Worm (Caenorhabditis elegans) whole organism, L1 larva: ENCODE measurements around the gene sfxn-1.5.
A peak's percentile ranks its signal among the peaks of the same experiment; 100 is the strongest.

Source experiments
- C16A3.4 ChIP-seq: fragments of 150-350 bp; optimal IDR thresholded peaks from 2 replicates; lab custom pipeline; 2014; ENCODE audit warnings: missing biosample characterization, missing genetic modification characterization
- C34B4.2 ChIP-seq: sonication (generic microtip); optimal IDR thresholded peaks from 2 replicates; lab custom pipeline; 2017; ENCODE audit warnings: mild to moderate bottlenecking, missing genetic modification characterization, missing compliant biosample characterization
- F16B12.6 ChIP-seq: fragments of 150-350 bp; optimal IDR thresholded peaks from 2 replicates; lab custom pipeline; 2014; ENCODE audit warnings: missing biosample characterization, missing genetic modification characterization
- alr-1 ChIP-seq: fragments of 200-800 bp; sonication (Bioruptor generic); optimal IDR thresholded peaks from 2 replicates; lab custom pipeline; 2018; ENCODE audit warnings: borderline replicate concordance, mild to moderate bottlenecking, missing genetic modification characterization, missing compliant biosample characterization
- ama-1 ChIP-seq: fragments of 150-350 bp; optimal IDR thresholded peaks from 2 replicates; lab custom pipeline; 2014
- ceh-63 ChIP-seq: fragments of 200-800 bp; sonication (Bioruptor generic); optimal IDR thresholded peaks from 2 replicates; lab custom pipeline; 2018; ENCODE audit warnings: mild to moderate bottlenecking, missing genetic modification characterization, missing compliant biosample characterization
- dpl-1 ChIP-seq, 3 experiments: fragments of 150-350 bp in 2 of 3; sonication (generic microtip) in 1 of 3; optimal IDR thresholded peaks; 2 replicates each; lab custom pipeline; 2014 to 2017; ENCODE audit warnings: missing biosample characterization in 3 of 3, missing genetic modification characterization in 3 of 3, missing genetic modification reagents in 3 of 3
- efl-1 ChIP-seq, 4 experiments: fragments of 150-350 bp; optimal IDR thresholded peaks in 3 of 4; peaks in 1 of 4; 1 replicate in 1 of 4; 2 replicates in 3 of 4; lab custom pipeline; 2014; ENCODE audit warnings: missing biosample characterization in 2 of 4, missing genetic modification characterization in 2 of 4, missing genetic modification reagents in 2 of 4
- efl-3 ChIP-seq: fragments of 200-800 bp; sonication (Bioruptor generic); optimal IDR thresholded peaks from 2 replicates; lab custom pipeline; 2018; ENCODE audit warnings: mild to moderate bottlenecking, missing genetic modification characterization, missing compliant biosample characterization
- egl-27 ChIP-seq, 2 experiments: fragments of 150-350 bp in 1 of 2; sonication (generic microtip); optimal IDR thresholded peaks; 3 replicates each; lab custom pipeline; 2017 to 2018; ENCODE audit warnings: missing biosample characterization in 2 of 2, missing genetic modification characterization in 2 of 2, missing genetic modification reagents in 2 of 2
- elt-3 ChIP-seq, 6 experiments: fragments of 150-350 bp in 1 of 6; sonication (generic microtip); optimal IDR thresholded peaks; 2 replicates each; lab custom pipeline; 2017 to 2018; ENCODE audit warnings: missing biosample characterization in 6 of 6, missing genetic modification characterization in 6 of 6, inconsistent platforms in 1 of 6
- fkh-4 ChIP-seq: sonication (generic microtip); optimal IDR thresholded peaks from 2 replicates; lab custom pipeline; 2016; ENCODE audit warnings: missing compliant biosample characterization, missing genetic modification characterization, borderline replicate concordance
- fkh-8 ChIP-seq: sonication (generic microtip); optimal IDR thresholded peaks from 2 replicates; lab custom pipeline; 2016; ENCODE audit warnings: mild to moderate bottlenecking, missing genetic modification characterization, missing compliant biosample characterization
- grh-1 ChIP-seq: fragments of 200-800 bp; sonication (Bioruptor generic); IDR thresholded peaks from 2 replicates; pipeline ENCODE4 v1.3.6; 2022; ENCODE audit warnings: missing genetic modification reagents, missing genetic modification characterization, missing compliant biosample characterization
- hlh-17 ChIP-seq: fragments of 200-800 bp; sonication (Bioruptor generic); optimal IDR thresholded peaks from 2 replicates; lab custom pipeline; 2018; ENCODE audit warnings: missing genetic modification characterization, mild to moderate bottlenecking, missing compliant biosample characterization, moderate library complexity, borderline replicate concordance
- hlh-4 ChIP-seq: sonication (generic microtip); optimal IDR thresholded peaks from 2 replicates; lab custom pipeline; 2016; ENCODE audit warnings: mild to moderate bottlenecking, missing genetic modification characterization, missing compliant biosample characterization
- irx-1 ChIP-seq: sonication (generic microtip); optimal IDR thresholded peaks from 2 replicates; lab custom pipeline; 2016; ENCODE audit warnings: missing genetic modification characterization, missing compliant biosample characterization
- lin-15B ChIP-seq: fragments of 150-350 bp; sonication (generic microtip); optimal IDR thresholded peaks from 3 replicates; lab custom pipeline; 2014; ENCODE audit warnings: missing biosample characterization, missing genetic modification characterization
- lir-3 ChIP-seq: sonication (generic microtip); optimal IDR thresholded peaks from 2 replicates; lab custom pipeline; 2016; ENCODE audit warnings: mild to moderate bottlenecking, missing genetic modification characterization, moderate library complexity, missing compliant biosample characterization; ENCODE audit not compliant: poor library complexity
- mab-9 ChIP-seq: fragments of 200-800 bp; sonication (Bioruptor generic); IDR thresholded peaks from 2 replicates; pipeline ENCODE4 v1.3.6; 2022; ENCODE audit warnings: missing genetic modification reagents, missing genetic modification characterization, missing compliant biosample characterization
- mdl-1 ChIP-seq, 2 experiments: fragments of 150-350 bp; optimal IDR thresholded peaks; 2 replicates each; lab custom pipeline; 2014 to 2017; ENCODE audit warnings: missing biosample characterization in 2 of 2, missing genetic modification characterization in 2 of 2, inconsistent platforms in 1 of 2
- nhr-12 ChIP-seq: sonication (generic microtip); optimal IDR thresholded peaks from 2 replicates; lab custom pipeline; 2017; ENCODE audit warnings: missing biosample characterization, missing genetic modification characterization
- nhr-20 ChIP-seq: sonication (generic microtip); optimal IDR thresholded peaks from 2 replicates; lab custom pipeline; 2016; ENCODE audit warnings: mild to moderate bottlenecking, missing genetic modification characterization, missing compliant biosample characterization
- nhr-237 ChIP-seq: fragments of 150-350 bp; optimal IDR thresholded peaks from 2 replicates; lab custom pipeline; 2014; ENCODE audit warnings: missing biosample characterization, missing genetic modification characterization
- nhr-28 ChIP-seq: fragments of 150-350 bp; optimal IDR thresholded peaks from 2 replicates; lab custom pipeline; 2014; ENCODE audit warnings: missing biosample characterization, missing genetic modification characterization
- nhr-85 ChIP-seq: sonication (generic microtip); peaks from one replicate; lab custom pipeline; 2016; ENCODE audit warnings: missing genetic modification characterization, inconsistent platforms, missing compliant biosample characterization
- nhr-90 ChIP-seq: sonication (generic microtip); optimal IDR thresholded peaks from 2 replicates; lab custom pipeline; 2016; ENCODE audit warnings: mild to moderate bottlenecking, missing genetic modification characterization, missing compliant biosample characterization; ENCODE audit not compliant: poor library complexity
- pag-3 ChIP-seq: sonication (generic microtip); optimal IDR thresholded peaks from 2 replicates; lab custom pipeline; 2017; ENCODE audit warnings: missing genetic modification characterization, mild to moderate bottlenecking, missing compliant biosample characterization, antibody characterized with exemption, borderline replicate concordance; ENCODE audit not compliant: insufficient read depth
- sptf-1 ChIP-seq: fragments of 150-350 bp; optimal IDR thresholded peaks from 2 replicates; lab custom pipeline; 2014; ENCODE audit warnings: missing biosample characterization, missing genetic modification characterization
- swsn-7 ChIP-seq: sonication (generic microtip); optimal IDR thresholded peaks from 2 replicates; lab custom pipeline; 2016; ENCODE audit warnings: missing genetic modification characterization, missing compliant biosample characterization
- tbx-2 ChIP-seq: sonication (generic microtip); optimal IDR thresholded peaks from 2 replicates; lab custom pipeline; 2016; ENCODE audit warnings: missing genetic modification characterization, missing compliant biosample characterization
- unc-130 ChIP-seq: fragments of 150-350 bp; optimal IDR thresholded peaks from 2 replicates; lab custom pipeline; 2017; ENCODE audit warnings: missing biosample characterization, missing genetic modification characterization, inconsistent platforms
- unc-30 ChIP-seq: sonication (generic microtip); optimal IDR thresholded peaks from 2 replicates; lab custom pipeline; 2017; ENCODE audit warnings: missing biosample characterization, missing genetic modification characterization
- unc-62 ChIP-seq: fragments of 150-350 bp; optimal IDR thresholded peaks from 2 replicates; lab custom pipeline; 2014; ENCODE audit warnings: missing biosample characterization, missing genetic modification reagents, missing genetic modification characterization
- unc-86 ChIP-seq: sonication (generic microtip); optimal IDR thresholded peaks from 2 replicates; lab custom pipeline; 2016; ENCODE audit warnings: missing genetic modification characterization, missing compliant biosample characterization
- xbp-1 ChIP-seq: sonication (generic microtip); optimal IDR thresholded peaks from 2 replicates; lab custom pipeline; 2016; ENCODE audit warnings: missing genetic modification characterization, missing compliant biosample characterization

sfxn-1.5 gene

ce11 chrX:11693092-11693491 lies 31.6 kb upstream of the sfxn-1.5 start, which contains the start of gene smcl-1 (continued):
- TF ChIP-seq unc-86 (tag; lab: Kevin White, UChicago) (no peak), elt-3 (tag; optimal IDR thresholded peaks at IDR 0.05; lab: Kevin White, UChicago) (no peak), C16A3.4 (tag; lab: Kevin White, UChicago) (peak; percentile 10), hlh-4 (no peak), tbx-2 (no peak), xbp-1 (peak; percentile 24), nhr-12 (no peak), ama-1 (lab: Kevin White, UChicago) (no peak), mab-9 (GFP tag; lab: Robert Waterston, UW) (no peak)

DNA sequence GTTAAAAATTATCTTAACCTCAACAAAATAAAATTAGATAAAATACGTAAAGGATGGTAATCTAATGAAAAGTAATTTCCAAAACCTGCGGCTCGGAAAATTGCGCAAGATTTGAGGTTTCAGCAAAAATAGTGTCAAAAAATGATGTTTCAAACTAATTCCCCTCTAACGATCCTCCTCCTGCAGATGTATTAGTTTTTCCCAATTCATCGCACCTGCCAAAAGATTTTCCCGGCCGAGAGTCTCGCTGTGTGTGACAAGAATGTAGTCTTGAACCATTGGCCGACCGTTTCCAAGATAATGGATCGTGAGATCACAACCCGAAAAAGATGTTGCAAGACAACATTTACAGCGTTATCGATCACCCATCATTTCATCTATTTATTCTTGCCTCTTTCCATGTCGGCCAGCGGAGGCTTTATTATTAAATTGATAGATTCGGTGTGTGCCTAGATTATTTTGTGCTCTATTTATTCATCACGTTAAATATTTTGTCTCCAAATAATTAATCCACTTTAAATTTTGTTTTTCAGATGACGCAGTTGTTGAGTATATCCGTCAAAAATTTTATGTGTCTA lies 28.6 kb upstream of the sfxn-1.5 start, which contains the start of the genes C44C10.10 and C44C10.5:
Gene C44C10.10 (plus strand): TSS at position 301 of the 578 bp plus-strand sequence.
Gene C44C10.5 (plus strand): TSS at position 528 of the 578 bp plus-strand sequence.
- TF ChIP-seq hlh-17 (GFP tag; lab: Kevin White, UChicago) (no peak), dpl-1 (GFP tag; optimal IDR thresholded peaks at IDR 0.05; lab: Kevin White, UChicago) (no peak), lir-3 (tag; lab: Kevin White, UChicago) (no peak), ama-1 (lab: Kevin White, UChicago) (no peak), nhr-28 (tag; lab: Kevin White, UChicago) (no peak), lin-15B (tag; lab: Kevin White, UChicago) (no peak), swsn-7 (tag; lab: Kevin White, UChicago) (no peak), egl-27 (tag; optimal IDR thresholded peaks at IDR 0.05; lab: Kevin White, UChicago) (no peak), pag-3 (tag; lab: Kevin White, UChicago) (no peak), nhr-237 (tag; lab: Kevin White, UChicago) (no peak), ceh-63 (GFP tag; lab: Kevin White, UChicago) (no peak), tbx-2 (no peak), irx-1 (no peak), hlh-4 (no peak), nhr-85 (tag; lab: Kevin White, UChicago) (no peak), unc-30 (no peak), grh-1 (no peak), C34B4.2 (tag; lab: Kevin White, UChicago) (no peak), nhr-90 (tag; lab: Kevin White, UChicago) (no peak), fkh-4 (tag; lab: Kevin White, UChicago) (no peak)

DNA sequence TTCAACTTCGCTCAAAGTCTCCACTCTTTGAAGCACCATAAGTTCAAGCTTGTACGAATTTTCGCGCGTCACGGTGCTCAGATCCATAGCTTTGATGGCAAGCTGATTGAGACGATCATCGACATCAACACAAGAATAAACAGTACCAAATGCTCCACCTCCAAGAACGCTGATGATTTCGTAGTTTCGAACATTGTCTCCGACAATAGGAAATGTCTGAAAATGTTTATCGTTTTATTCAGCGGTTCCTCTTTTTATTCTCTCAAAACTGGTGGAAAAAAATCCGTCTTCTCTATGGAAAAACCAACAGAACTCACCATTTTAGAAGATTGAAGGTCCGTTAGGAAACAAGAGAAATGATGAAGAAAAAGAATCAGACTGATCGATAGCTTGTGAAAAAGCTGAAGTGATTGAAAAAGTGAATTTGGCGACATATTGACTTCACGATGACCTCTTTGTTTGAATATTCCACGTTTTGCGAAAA lies 26.4 kb upstream of the sfxn-1.5 start, which contains the start of gene C44C10.7:
Gene C44C10.7 (minus strand): TSS at position 434 of the 484 bp plus-strand sequence.
- TF ChIP-seq mdl-1 (tag; optimal IDR thresholded peaks at IDR 0.05; lab: Kevin White, UChicago) (no peak), F16B12.6 (tag; lab: Kevin White, UChicago) (no peak), xbp-1 (no peak), unc-62 (GFP tag; lab: Kevin White, UChicago) (no peak), unc-130 (tag; lab: Kevin White, UChicago) (no peak)

DNA sequence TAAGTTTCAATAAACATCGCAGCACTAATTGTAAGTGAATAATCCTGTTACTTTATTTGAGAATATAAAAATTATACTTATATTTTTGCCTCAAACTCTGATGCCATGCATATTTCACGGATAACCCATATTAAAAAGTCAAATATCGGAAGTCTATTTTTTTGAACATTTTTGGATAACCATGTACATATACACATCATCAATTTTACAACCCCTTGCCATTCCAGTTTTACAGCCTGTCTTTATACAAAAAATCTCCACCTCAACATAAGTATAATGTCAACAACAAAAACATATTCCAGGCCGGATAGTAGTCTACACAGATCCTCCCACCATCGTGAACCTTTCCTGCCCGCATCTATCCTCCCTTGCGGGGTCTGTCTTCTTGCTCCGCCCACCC lies 22.8 kb upstream of the sfxn-1.5 start, which contains the start of gene hnd-1:
Gene hnd-1 (plus strand): TSS at position 301 of the 400 bp plus-strand sequence.
- no peak for TF ChIP-seq alr-1 (tag; lab: Kevin White, UChicago)
- TF ChIP-seq sptf-1, result no peak
- TF ChIP-seq efl-3 (GFP tag; lab: Kevin White, UChicago), result no peak
- no peak for TF ChIP-seq fkh-8
- TF ChIP-seq nhr-20 (tag; lab: Kevin White, UChicago), result no peak
- no peak for TF ChIP-seq efl-1 (optimal IDR thresholded peaks at IDR 0.05; lab: Kevin White, UChicago)
- peak in 1 of 2 experiments; percentile 27 for TF ChIP-seq efl-1 (GFP tag; optimal IDR thresholded peaks at IDR 0.05 in 1 of 2; lab: Kevin White, UChicago)
